Fruit fly (Drosophila melanogaster) whole organism, embryonic: ENCODE measurements around the gene ast.

ENCODE experiments used
- Bteb2 ChIP-seq: fragments of 200-800 bp; sonication (Bioruptor generic); optimal IDR thresholded peaks from 2 replicates; lab custom pipeline; 2016; ENCODE audit warnings: missing biosample characterization, missing genetic modification characterization
- CG10209 ChIP-seq: fragments of 200-800 bp; sonication (Bioruptor generic); optimal IDR thresholded peaks from 3 replicates; lab custom pipeline; 2017; ENCODE audit warnings: missing biosample characterization, mild to moderate bottlenecking, missing genetic modification characterization, missing genetic modification reagents
- CG10267 ChIP-seq: fragments of 200-800 bp; sonication (Bioruptor generic); optimal IDR thresholded peaks from 2 replicates; lab custom pipeline; 2018; ENCODE audit warnings: missing biosample characterization, mild to moderate bottlenecking, missing genetic modification characterization, moderate library complexity
- CG10274 ChIP-seq: fragments of 200-800 bp; sonication (Bioruptor generic); optimal IDR thresholded peaks from 3 replicates; lab custom pipeline; 2017; ENCODE audit warnings: missing biosample characterization, mild to moderate bottlenecking, missing genetic modification characterization
- CG11695 ChIP-seq: fragments of 200-800 bp; sonication (Bioruptor generic); IDR thresholded peaks from 3 replicates; pipeline ENCODE4 v1.3.6; 2022; ENCODE audit warnings: missing biosample characterization, missing genetic modification characterization
- CG13424 ChIP-seq: fragments of 200-800 bp; sonication (Bioruptor generic); optimal IDR thresholded peaks from 2 replicates; lab custom pipeline; 2019; ENCODE audit warnings: missing biosample characterization, mild to moderate bottlenecking, missing genetic modification characterization, moderate library complexity
- CG13775 ChIP-seq: fragments of 200-800 bp; sonication (Bioruptor generic); optimal IDR thresholded peaks from 3 replicates; lab custom pipeline; 2017; ENCODE audit warnings: missing biosample characterization, mild to moderate bottlenecking, missing genetic modification characterization
- CG14441 ChIP-seq: fragments of 200-800 bp; sonication (Bioruptor generic); IDR thresholded peaks from 2 replicates; pipeline ENCODE4 v1.3.6; 2022; ENCODE audit warnings: missing biosample characterization, missing genetic modification characterization
- CG14860 ChIP-seq: fragments of 200-800 bp; sonication (Bioruptor generic); IDR thresholded peaks from 3 replicates; pipeline ENCODE4 v1.3.6; 2022; ENCODE audit warnings: missing biosample characterization, missing genetic modification characterization; ENCODE audit not compliant: partially characterized antibody
- CG15479 ChIP-seq: fragments of 200-800 bp; sonication (Bioruptor generic); optimal IDR thresholded peaks from 3 replicates; lab custom pipeline; 2019; ENCODE audit warnings: missing biosample characterization, mild to moderate bottlenecking, missing genetic modification characterization, moderate library complexity
- CG16813 ChIP-seq: fragments of 200-800 bp; sonication (Bioruptor generic); IDR thresholded peaks from 3 replicates; pipeline ENCODE4 v1.3.6; 2022; ENCODE audit warnings: missing biosample characterization, missing genetic modification characterization; ENCODE audit not compliant: partially characterized antibody
- CG18262 ChIP-seq: fragments of 200-800 bp; optimal IDR thresholded peaks from 3 replicates; lab custom pipeline; 2019; ENCODE audit warnings: missing biosample characterization, mild to moderate bottlenecking, missing genetic modification characterization, moderate library complexity
- CG2678 ChIP-seq: fragments of 200-800 bp; sonication (Bioruptor generic); optimal IDR thresholded peaks from 3 replicates; lab custom pipeline; 2019; ENCODE audit warnings: missing biosample characterization, mild to moderate bottlenecking, missing genetic modification characterization, moderate library complexity
- CG31224 ChIP-seq: fragments of 200-800 bp; sonication (Bioruptor generic); IDR thresholded peaks from 2 replicates; pipeline ENCODE4 v1.3.6; 2022; ENCODE audit warnings: missing biosample characterization, missing genetic modification characterization
- CG3281 ChIP-seq: fragments of 200-800 bp; sonication (Bioruptor generic); optimal IDR thresholded peaks from 3 replicates; lab custom pipeline; 2017; ENCODE audit warnings: missing biosample characterization, mild to moderate bottlenecking, missing genetic modification characterization
- CG33213 ChIP-seq: fragments of 200-800 bp; sonication (Bioruptor generic); optimal IDR thresholded peaks from 3 replicates; lab custom pipeline; 2016; ENCODE audit warnings: missing biosample characterization, missing genetic modification characterization
- CG3847 ChIP-seq: fragments of 200-800 bp; sonication (Bioruptor generic); IDR thresholded peaks from 2 replicates; pipeline ENCODE4 v1.3.6; 2022; ENCODE audit warnings: missing biosample characterization, missing genetic modification characterization
- CG3995 ChIP-seq: fragments of 200-800 bp; sonication (Bioruptor generic); optimal IDR thresholded peaks from 3 replicates; lab custom pipeline; 2016; ENCODE audit warnings: missing biosample characterization, missing genetic modification characterization
- CG43689 ChIP-seq: fragments of 200-800 bp; sonication (Bioruptor generic); IDR thresholded peaks from 2 replicates; pipeline ENCODE4 v1.3.6; 2022; ENCODE audit warnings: missing biosample characterization, missing genetic modification characterization
- CG5180 ChIP-seq: fragments of 200-800 bp; sonication (Bioruptor generic); optimal IDR thresholded peaks from 3 replicates; lab custom pipeline; 2017; ENCODE audit warnings: missing biosample characterization, missing genetic modification characterization, mild to moderate bottlenecking, moderate library complexity, missing genetic modification reagents
- CG6272 ChIP-seq: fragments of 200-800 bp; sonication (Bioruptor generic); IDR thresholded peaks from 2 replicates; pipeline ENCODE4 v1.3.6; 2022; ENCODE audit warnings: missing biosample characterization, missing genetic modification characterization
- CG6689 ChIP-seq: fragments of 200-800 bp; sonication (Bioruptor generic); IDR thresholded peaks from 2 replicates; pipeline ENCODE4 v1.3.6; 2022; ENCODE audit warnings: missing biosample characterization, missing genetic modification characterization
- CG7372 ChIP-seq: fragments of 200-800 bp; sonication (Bioruptor generic); IDR thresholded peaks from 2 replicates; pipeline ENCODE4 v1.3.6; 2022; ENCODE audit warnings: missing biosample characterization, missing genetic modification characterization
- CG8924 ChIP-seq: fragments of 200-800 bp; optimal IDR thresholded peaks from 3 replicates; lab custom pipeline; 2019; ENCODE audit warnings: missing biosample characterization, mild to moderate bottlenecking, missing genetic modification characterization, moderate library complexity
- Deaf1 ChIP-seq: fragments of 200-800 bp; optimal IDR thresholded peaks from 3 replicates; lab custom pipeline; 2019; ENCODE audit warnings: missing biosample characterization, mild to moderate bottlenecking, missing genetic modification characterization, moderate library complexity
- Doc2 ChIP-seq: fragments of 200-800 bp; sonication (Bioruptor generic); IDR thresholded peaks from 2 replicates; pipeline ENCODE4 v1.3.6; 2022; ENCODE audit warnings: missing biosample characterization, missing genetic modification characterization
- Eip74EF ChIP-seq, 2 experiments: fragments of 200-800 bp in 1 of 2; fragments of >200 bp in 1 of 2; sonication (Bioruptor generic) in 1 of 2; optimal IDR thresholded peaks; 2 replicates each; lab custom pipeline; 2017 to 2019; ENCODE audit warnings: missing biosample characterization in 2 of 2, missing genetic modification characterization in 2 of 2, mild to moderate bottlenecking in 1 of 2, moderate library complexity in 1 of 2
- Hand ChIP-seq: fragments of 200-800 bp; sonication (Bioruptor generic); optimal IDR thresholded peaks from 2 replicates; lab custom pipeline; 2017; ENCODE audit warnings: mild to moderate bottlenecking, missing biosample characterization, missing genetic modification reagents, missing genetic modification characterization
- Hr3 ChIP-seq: fragments of 200-800 bp; sonication (Bioruptor generic); optimal IDR thresholded peaks from 3 replicates; lab custom pipeline; 2016; ENCODE audit warnings: missing biosample characterization, missing genetic modification characterization
- Hr78 ChIP-seq, 2 experiments: fragments of 200-800 bp in 1 of 2; fragments of >200 bp in 1 of 2; sonication (Bioruptor generic) in 1 of 2; optimal IDR thresholded peaks; 2 replicates each; lab custom pipeline; 2017 to 2019; ENCODE audit warnings: missing biosample characterization in 2 of 2, missing genetic modification characterization in 2 of 2, mild to moderate bottlenecking in 1 of 2, moderate library complexity in 1 of 2
- Lhr ChIP-seq: fragments of 200-800 bp; sonication (Bioruptor generic); optimal IDR thresholded peaks from 3 replicates; lab custom pipeline; 2017; ENCODE audit warnings: mild to moderate bottlenecking, missing biosample characterization, missing genetic modification reagents, missing genetic modification characterization
- Max ChIP-seq: fragments of 200-800 bp; sonication (Bioruptor generic); optimal IDR thresholded peaks from 2 replicates; lab custom pipeline; 2016; ENCODE audit warnings: missing biosample characterization, mild to moderate bottlenecking, missing genetic modification characterization
- Neu2 ChIP-seq: fragments of 200-800 bp; sonication (Bioruptor generic); optimal IDR thresholded peaks from 3 replicates; lab custom pipeline; 2016; ENCODE audit warnings: missing biosample characterization, missing genetic modification characterization, borderline replicate concordance
- Oli ChIP-seq: fragments of 200-800 bp; sonication (Bioruptor generic); optimal IDR thresholded peaks from 2 replicates; lab custom pipeline; 2018; ENCODE audit warnings: missing biosample characterization, mild to moderate bottlenecking, missing genetic modification characterization, moderate library complexity
- Sin3A ChIP-seq: fragments of >200 bp; optimal IDR thresholded peaks from 2 replicates; lab custom pipeline; 2018
- Tbp ChIP-seq: fragments of >200 bp; optimal IDR thresholded peaks from 2 replicates; lab custom pipeline; 2018; ENCODE audit warnings: missing biosample characterization, missing genetic modification characterization
- Xbp1 ChIP-seq: fragments of 200-800 bp; sonication (Bioruptor generic); optimal IDR thresholded peaks from 3 replicates; lab custom pipeline; 2016; ENCODE audit warnings: missing biosample characterization, mild to moderate bottlenecking, missing genetic modification characterization
- ash1 ChIP-seq: fragments of 200-800 bp; sonication (Bioruptor generic); optimal IDR thresholded peaks from 2 replicates; lab custom pipeline; 2018; ENCODE audit warnings: missing biosample characterization, mild to moderate bottlenecking, missing genetic modification characterization
- cato ChIP-seq: fragments of 200-800 bp; sonication (Bioruptor generic); optimal IDR thresholded peaks from 2 replicates; lab custom pipeline; 2016; ENCODE audit warnings: missing biosample characterization, missing genetic modification characterization, borderline replicate concordance
- danr ChIP-seq: fragments of 200-800 bp; sonication (Bioruptor generic); IDR thresholded peaks from 2 replicates; pipeline ENCODE4 v1.3.6; 2022; ENCODE audit warnings: missing biosample characterization, missing genetic modification characterization
- eyg ChIP-seq: fragments of 200-800 bp; sonication (Bioruptor generic); optimal IDR thresholded peaks from 3 replicates; lab custom pipeline; 2016; ENCODE audit warnings: missing biosample characterization, missing genetic modification characterization
- nau ChIP-seq: fragments of 200-800 bp; sonication (Bioruptor generic); optimal IDR thresholded peaks from 3 replicates; lab custom pipeline; 2017; ENCODE audit warnings: missing biosample characterization, mild to moderate bottlenecking, missing genetic modification characterization, missing genetic modification reagents
- org-1 ChIP-seq: fragments of 200-800 bp; sonication (Bioruptor generic); optimal IDR thresholded peaks from 2 replicates; lab custom pipeline; 2017; ENCODE audit warnings: missing biosample characterization, missing genetic modification characterization
- pb ChIP-seq: fragments of 200-800 bp; sonication (Bioruptor generic); optimal IDR thresholded peaks from 3 replicates; lab custom pipeline; 2016; ENCODE audit warnings: missing biosample characterization, missing genetic modification characterization
- phol ChIP-seq: fragments of 200-800 bp; sonication (Bioruptor generic); optimal IDR thresholded peaks from 3 replicates; lab custom pipeline; 2018; ENCODE audit warnings: missing biosample characterization, mild to moderate bottlenecking, missing genetic modification characterization, moderate library complexity
- slbo ChIP-seq: fragments of 200-800 bp; sonication (Bioruptor generic); IDR thresholded peaks from 2 replicates; pipeline ENCODE4 v1.3.6; 2022; ENCODE audit warnings: missing biosample characterization, missing genetic modification characterization
- sob ChIP-seq: fragments of 200-800 bp; sonication (Bioruptor generic); IDR thresholded peaks from 2 replicates; pipeline ENCODE4 v1.3.6; 2022; ENCODE audit warnings: missing biosample characterization, missing genetic modification characterization
- tap ChIP-seq: fragments of 200-800 bp; optimal IDR thresholded peaks from 3 replicates; lab custom pipeline; 2019; ENCODE audit warnings: missing biosample characterization, mild to moderate bottlenecking, missing genetic modification characterization, moderate library complexity
- tup ChIP-seq: fragments of 200-800 bp; sonication (Bioruptor generic); optimal IDR thresholded peaks from 2 replicates; lab custom pipeline; 2016; ENCODE audit warnings: missing biosample characterization, mild to moderate bottlenecking, missing genetic modification characterization, moderate library complexity
- z ChIP-seq: fragments of 200-800 bp; sonication (Bioruptor generic); IDR thresholded peaks from 3 replicates; pipeline ENCODE4 v1.3.6; 2022; ENCODE audit warnings: missing biosample characterization, missing genetic modification characterization

Gene ast

dm6 chr2L:1108029-1108688, 30.4 kb downstream of the ast start, which contains the start of the genes PolrMT and CG14339 (continued):
- no peak for TF ChIP-seq tup (GFP tag; lab: Kevin White, UChicago)
- no peak for TF ChIP-seq CG10274
- no peak for TF ChIP-seq Hr78 (GFP tag; optimal IDR thresholded peaks at IDR 0.05; lab: Kevin White, UChicago)
- TF ChIP-seq Lhr (GFP tag; lab: Kevin White, UChicago): no peak
- TF ChIP-seq CG10267 (tag; lab: Kevin White, UChicago): peak; percentile 43
- TF ChIP-seq Neu2 (GFP tag; lab: Kevin White, UChicago): peak; percentile 2
- peak; percentile 33 for TF ChIP-seq eyg (GFP tag; lab: Kevin White, UChicago)
- TF ChIP-seq Xbp1: peak; percentile 49
- peak; percentile 38 for TF ChIP-seq phol
- no peak for TF ChIP-seq Doc2 (GFP tag; lab: Robert Waterston, UW)
- peak; percentile 45 for TF ChIP-seq CG3995 (GFP tag; lab: Kevin White, UChicago)
- no peak for TF ChIP-seq tap (tag; lab: Kevin White, UChicago)
- 0 out of 2 replicates have a peak, but pooled peaks have one; percentile 23 for TF ChIP-seq CG3847 (GFP tag; lab: Robert Waterston, UW)
- no peak for TF ChIP-seq CG14441 (GFP tag; lab: Robert Waterston, UW)
- peak; percentile 9; the same call in 2 of the 3 replicates for TF ChIP-seq CG16813
- no peak for TF ChIP-seq Eip74EF (GFP tag; optimal IDR thresholded peaks at IDR 0.05; lab: Kevin White, UChicago)
- no peak for TF ChIP-seq Hand (GFP tag; lab: Kevin White, UChicago)
- TF ChIP-seq CG3281 (GFP tag; lab: Kevin White, UChicago): no peak
- TF ChIP-seq Tbp (GFP tag; lab: Kevin White, UChicago): no peak
- no peak for TF ChIP-seq CG33213 (GFP tag; lab: Kevin White, UChicago)
- TF ChIP-seq Deaf1: no peak
- no peak for TF ChIP-seq sob (GFP tag; lab: Robert Waterston, UW)
- no peak for TF ChIP-seq CG10209 (GFP tag; lab: Kevin White, UChicago)
- peak; percentile 29 for TF ChIP-seq CG13424
- TF ChIP-seq CG8924 (tag; lab: Kevin White, UChicago): no peak
- no peak for TF ChIP-seq pb (GFP tag; lab: Kevin White, UChicago)
- TF ChIP-seq slbo (GFP tag; lab: Robert Waterston, UW): peak; percentile 64
- TF ChIP-seq CG6272: no peak
- TF ChIP-seq CG11695 (GFP tag; lab: Robert Waterston, UW): no peak
- no peak for TF ChIP-seq Bteb2
- TF ChIP-seq z: no peak
- no peak for TF ChIP-seq CG18262 (tag; lab: Kevin White, UChicago)
- TF ChIP-seq nau (GFP tag; lab: Kevin White, UChicago): no peak
- TF ChIP-seq CG5180: no peak
- TF ChIP-seq CG2678 (tag; lab: Kevin White, UChicago): no peak
- TF ChIP-seq danr (GFP tag; lab: Robert Waterston, UW): no peak
- no peak for TF ChIP-seq CG31224 (GFP tag; lab: Robert Waterston, UW)
- no peak for TF ChIP-seq org-1 (GFP tag; lab: Kevin White, UChicago)
- no peak for TF ChIP-seq ash1 (GFP tag; lab: Kevin White, UChicago)
- no peak for TF ChIP-seq CG6689 (GFP tag; lab: Robert Waterston, UW)
- TF ChIP-seq Sin3A (lab: Kevin White, UChicago): peak; percentile 85
- TF ChIP-seq CG43689 (GFP tag; lab: Robert Waterston, UW): no peak
- peak; percentile 85 for TF ChIP-seq Max (GFP tag; lab: Kevin White, UChicago)
- peak; percentile 35 for TF ChIP-seq Hr3
- no peak for TF ChIP-seq cato (GFP tag; lab: Kevin White, UChicago)
- TF ChIP-seq Oli: no peak
- peak; percentile 34 for TF ChIP-seq CG13775
- no peak for TF ChIP-seq CG14860
- no peak; the same call in 1 of the 2 replicates for TF ChIP-seq CG7372 (GFP tag; lab: Robert Waterston, UW)
- TF ChIP-seq CG15479 (GFP tag; lab: Kevin White, UChicago): peak; percentile 34
